Worm (Caenorhabditis elegans) whole organism, L4/young adult: ENCODE results near the gene F29C4.4.
A peak's percentile ranks its signal among the peaks of the same experiment; 100 is the strongest.

Experiments
- W03F9.2 ChIP-seq: fragments of 150-350 bp; optimal IDR thresholded peaks from 2 replicates; lab custom pipeline; 2014; ENCODE audit warnings: missing biosample characterization, missing genetic modification characterization
- dao-5 ChIP-seq: sonication (generic microtip); optimal IDR thresholded peaks from 2 replicates; lab custom pipeline; 2016; ENCODE audit warnings: missing genotype, missing genetic modification characterization, moderate library complexity, missing compliant biosample characterization
- him-1 ChIP-seq: sonication (generic microtip); optimal IDR thresholded peaks from 2 replicates; lab custom pipeline; 2016; ENCODE audit warnings: missing genotype, missing genetic modification reagents, missing genetic modification characterization, missing compliant biosample characterization

F29C4.4 gene

DNA sequence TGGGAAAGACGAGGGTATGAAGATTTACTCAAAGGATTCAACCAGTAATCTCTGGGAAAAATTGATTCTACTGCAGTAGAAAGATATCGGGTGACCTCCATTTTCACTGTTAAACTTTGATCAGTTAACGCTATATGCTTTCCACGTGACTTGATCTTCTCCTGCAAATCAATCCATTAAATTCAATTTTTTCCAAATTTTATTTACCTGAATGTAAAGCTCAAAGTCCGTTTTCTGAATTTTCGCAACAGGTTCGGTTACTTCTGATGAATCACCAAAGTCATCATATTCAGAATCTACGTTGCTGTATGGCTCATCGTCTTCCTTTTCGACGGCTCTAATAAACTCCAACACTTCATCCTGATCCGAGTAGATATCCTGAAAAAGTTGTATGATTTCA is 2.2 kb upstream of the F29C4.4 start, which contains the start of gene B0545.4:
TSS of gene B0545.4 (minus strand) at position 101 of the 400 bp plus-strand sequence.
- no peak for TF ChIP-seq W03F9.2 (tag; lab: Kevin White, UChicago)
- no peak for TF ChIP-seq him-1
- no peak for TF ChIP-seq dao-5

DNA sequence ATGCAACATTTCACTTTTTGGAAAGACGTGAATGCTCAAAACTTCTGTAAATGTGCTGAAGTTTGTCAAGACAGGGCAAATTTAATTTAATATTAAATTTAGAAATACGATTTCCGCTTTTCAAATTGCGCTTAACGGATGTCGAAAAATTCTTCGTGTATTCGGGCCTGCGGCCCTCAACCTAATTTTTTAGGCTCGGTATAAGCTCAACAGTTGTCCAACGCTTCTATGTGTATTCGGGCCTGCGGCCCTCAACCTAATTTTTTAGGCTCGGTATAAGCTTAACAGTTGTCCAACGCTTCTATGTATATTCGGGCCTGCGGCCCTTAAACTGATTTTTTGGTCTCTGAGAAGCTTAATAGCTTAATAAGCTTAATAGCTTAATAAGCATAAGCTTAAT is 7.3 kb downstream of the F29C4.4 start:
- TF ChIP-seq dao-5: no peak
- TF ChIP-seq him-1: no peak
- TF ChIP-seq W03F9.2 (tag; lab: Kevin White, UChicago): no peak

DNA sequence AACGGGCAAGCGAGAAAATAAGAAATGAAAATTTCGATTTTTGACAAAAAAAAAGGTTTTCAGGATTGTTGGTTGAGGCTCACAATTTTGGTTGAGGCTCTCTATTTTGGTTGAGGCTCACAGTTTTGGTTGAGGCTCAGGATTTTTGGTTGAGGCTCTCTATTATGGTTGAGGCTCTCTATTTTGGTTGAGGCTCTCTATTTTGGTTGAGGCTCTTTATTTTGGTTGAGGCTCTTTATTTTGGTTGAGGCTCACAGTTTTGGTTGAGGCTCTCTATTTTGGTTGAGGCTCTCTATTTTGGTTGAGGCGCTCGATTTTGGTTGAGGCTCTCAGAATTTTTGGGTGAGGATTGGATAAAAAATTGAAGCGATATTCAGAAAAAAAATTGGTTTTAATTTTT is 8.3 kb downstream of the F29C4.4 start:
- no peak for TF ChIP-seq dao-5
- TF ChIP-seq him-1: no peak
- no peak for TF ChIP-seq W03F9.2 (tag; lab: Kevin White, UChicago)

DNA sequence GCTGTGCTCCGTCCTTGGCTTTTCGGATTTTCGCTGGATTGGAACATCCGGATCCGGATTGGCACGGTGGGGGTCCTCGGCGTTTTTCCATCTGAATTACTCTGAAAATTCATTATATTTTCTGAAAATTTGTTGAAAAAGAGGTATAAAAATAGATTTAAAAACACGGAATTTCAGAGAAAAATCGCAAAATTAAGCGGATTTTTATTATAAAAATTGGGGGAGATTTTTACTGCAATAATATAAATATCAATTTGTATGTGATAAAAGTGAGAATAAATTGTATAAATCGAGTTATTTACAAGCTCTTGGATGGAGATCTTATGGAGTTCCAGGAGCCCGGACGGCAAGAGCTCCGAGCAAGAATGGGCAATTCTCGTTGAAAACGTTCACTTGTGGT is 10.1 kb downstream of the F29C4.4 start, which contains the start of gene tut-1:
TSS of gene tut-1 (minus strand) at position 101 of the 400 bp plus-strand sequence.
- TF ChIP-seq dao-5: no peak
- no peak for TF ChIP-seq him-1
- TF ChIP-seq W03F9.2 (tag; lab: Kevin White, UChicago): no peak

DNA sequence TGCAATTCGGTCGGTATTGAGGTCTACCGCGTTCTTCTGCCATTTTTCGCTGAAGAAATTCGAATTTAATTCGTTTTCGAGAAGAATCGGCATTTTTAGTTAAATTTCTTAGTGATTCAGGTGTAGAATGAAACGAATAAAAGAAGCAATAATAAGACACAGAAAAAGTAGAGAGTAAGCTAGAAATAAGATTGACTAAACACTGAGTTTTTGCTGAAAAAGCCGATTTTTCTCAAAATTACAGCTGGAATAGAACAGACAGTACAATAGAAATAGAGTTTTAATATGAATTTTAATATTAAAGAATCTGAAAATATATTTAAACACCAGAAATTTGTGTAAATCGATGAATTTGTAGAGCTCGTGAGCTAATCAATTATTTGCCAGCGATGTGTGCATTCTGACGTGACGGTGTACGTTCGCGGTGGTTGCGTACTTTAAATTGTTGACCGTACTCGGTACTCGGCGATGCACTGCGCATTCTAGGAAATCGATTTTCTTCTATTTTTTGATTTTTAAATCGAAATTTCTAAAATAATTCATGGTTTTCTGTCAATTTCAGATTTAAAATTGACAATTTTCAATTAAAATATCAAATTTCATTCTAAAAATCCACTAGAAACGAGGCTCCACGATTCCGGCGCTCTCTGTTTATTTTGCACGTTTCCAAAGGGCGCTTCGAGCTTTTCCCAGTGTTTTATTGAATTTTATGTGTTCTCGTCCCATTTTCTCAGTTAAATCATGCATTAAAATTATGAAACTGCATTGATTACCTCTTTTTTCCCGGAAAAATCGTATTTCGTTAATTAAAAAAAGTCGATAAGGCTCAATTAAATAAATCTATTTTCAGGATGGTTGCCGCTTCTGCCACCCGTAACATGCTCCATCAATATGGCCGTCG is 14.7 kb downstream of the F29C4.4 start, which contains the start of the genes grld-1 and cox-6C:
TSS of gene grld-1 (minus strand) at position 51 of the 901 bp plus-strand sequence.
TSS of gene cox-6C (plus strand) at position 851 of the 901 bp plus-strand sequence.
- peak; percentile 82 for TF ChIP-seq W03F9.2 (tag; lab: Kevin White, UChicago)
- TF ChIP-seq him-1: no peak
- no peak for TF ChIP-seq dao-5

DNA sequence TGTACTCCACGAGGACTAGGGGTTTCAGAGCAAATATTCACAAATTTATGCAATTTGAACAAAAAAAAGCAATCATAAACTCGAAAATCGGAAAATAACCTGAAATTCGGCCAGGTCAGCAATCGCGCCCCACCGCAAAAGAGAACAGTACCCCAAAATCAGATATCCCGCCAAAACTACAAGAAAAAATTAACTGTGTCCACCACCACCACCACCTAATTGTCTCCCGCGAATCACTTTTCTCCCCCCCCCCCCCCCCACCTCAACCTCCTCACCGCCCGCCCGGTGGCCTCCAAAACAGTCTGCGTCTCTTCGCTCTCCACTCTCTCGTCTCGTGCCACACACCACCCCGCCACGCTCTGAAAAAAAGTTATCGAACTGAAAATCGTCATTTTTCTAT is 17.0 kb downstream of the F29C4.4 start:
- TF ChIP-seq W03F9.2 (tag; lab: Kevin White, UChicago) (no peak), him-1 (no peak), dao-5 (no peak)

DNA sequence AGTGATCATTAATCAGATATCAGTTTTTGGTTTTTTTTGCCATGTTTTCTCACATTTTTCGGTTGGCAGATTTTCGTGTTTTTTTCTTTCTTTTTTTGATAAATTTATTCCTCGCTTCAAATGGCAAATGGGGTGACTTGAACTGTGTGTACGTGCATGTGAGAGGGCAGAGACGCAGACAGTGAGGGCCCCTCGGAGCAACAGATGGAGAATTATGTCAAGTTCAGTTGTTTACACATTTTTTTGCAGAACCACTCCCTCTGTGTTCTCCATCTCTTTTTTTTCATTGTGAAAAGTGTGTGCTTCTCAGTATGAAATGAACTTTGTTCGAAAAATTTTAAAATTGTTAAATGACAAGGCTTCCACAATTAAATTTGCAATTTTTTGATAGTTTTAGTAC is 18.7 kb downstream of the F29C4.4 start:
- TF ChIP-seq W03F9.2 (tag; lab: Kevin White, UChicago): no peak
- no peak for TF ChIP-seq him-1
- no peak for TF ChIP-seq dao-5

DNA sequence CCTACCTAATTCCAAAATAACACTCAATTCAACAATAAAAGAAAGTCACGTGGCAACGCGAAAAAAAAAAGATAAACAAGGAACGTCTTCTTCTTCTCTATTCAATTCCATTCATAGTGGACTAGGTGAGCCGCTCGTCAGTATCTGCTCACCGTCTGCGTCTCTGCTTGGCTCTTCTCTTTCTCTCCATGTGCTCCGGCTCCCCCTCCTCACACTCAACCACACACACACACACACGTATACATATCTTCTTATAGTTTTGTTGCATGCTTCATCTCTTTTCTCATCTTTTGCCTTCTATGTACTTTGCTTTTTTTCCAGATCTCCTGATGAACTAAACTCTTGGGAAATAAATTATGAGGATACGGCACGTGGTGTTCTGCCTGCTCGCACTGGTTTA is 20.6 kb downstream of the F29C4.4 start, which contains the start of gene daf-1:
TSS of gene daf-1 (plus strand) at position 322 of the 400 bp plus-strand sequence.
- TF ChIP-seq him-1: peak; percentile 10
- TF ChIP-seq W03F9.2 (tag; lab: Kevin White, UChicago): no peak

DNA sequence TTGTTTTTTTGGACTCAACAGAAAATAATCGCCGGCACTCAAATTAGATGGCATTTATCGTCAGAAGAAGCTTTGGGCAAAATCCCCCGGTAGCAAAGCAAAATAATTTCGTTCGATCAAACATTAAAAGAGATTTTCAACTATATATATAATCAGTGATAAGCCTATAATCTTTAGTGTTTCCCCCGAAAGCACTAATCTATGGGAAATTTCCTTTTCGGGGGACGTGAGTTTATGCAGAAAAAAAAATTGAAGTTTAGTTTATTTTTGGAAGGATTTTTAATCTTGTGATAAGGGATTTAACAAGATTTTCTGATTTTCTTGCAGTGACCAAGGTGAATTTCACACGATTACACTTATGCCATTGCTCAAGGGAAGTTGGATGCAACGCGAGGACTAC is 22.5 kb downstream of the F29C4.4 start:
- TF ChIP-seq dao-5: no peak
- no peak for TF ChIP-seq him-1
- no peak for TF ChIP-seq W03F9.2 (tag; lab: Kevin White, UChicago)

DNA sequence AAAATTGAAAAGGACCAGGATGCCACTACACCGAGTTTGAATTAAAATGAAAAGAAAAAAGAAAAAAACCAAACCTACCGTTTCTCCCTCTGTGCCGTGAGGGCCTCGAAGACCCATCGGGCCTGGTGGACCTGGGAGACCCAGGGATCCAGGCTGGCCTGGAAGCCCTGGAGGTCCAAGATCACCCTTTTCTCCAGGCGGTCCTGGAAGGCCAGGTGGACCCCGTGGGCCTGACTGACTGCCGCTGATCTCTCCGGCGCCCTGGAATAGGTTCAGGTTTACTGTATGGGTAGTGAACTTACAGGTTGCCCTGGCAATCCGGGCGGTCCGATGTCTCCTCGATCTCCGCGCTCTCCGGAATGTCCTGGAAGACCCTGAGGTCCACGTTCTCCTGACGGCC is 28.2 kb downstream of the F29C4.4 start:
- TF ChIP-seq him-1 (no peak), dao-5 (no peak), W03F9.2 (tag; lab: Kevin White, UChicago) (no peak)

DNA sequence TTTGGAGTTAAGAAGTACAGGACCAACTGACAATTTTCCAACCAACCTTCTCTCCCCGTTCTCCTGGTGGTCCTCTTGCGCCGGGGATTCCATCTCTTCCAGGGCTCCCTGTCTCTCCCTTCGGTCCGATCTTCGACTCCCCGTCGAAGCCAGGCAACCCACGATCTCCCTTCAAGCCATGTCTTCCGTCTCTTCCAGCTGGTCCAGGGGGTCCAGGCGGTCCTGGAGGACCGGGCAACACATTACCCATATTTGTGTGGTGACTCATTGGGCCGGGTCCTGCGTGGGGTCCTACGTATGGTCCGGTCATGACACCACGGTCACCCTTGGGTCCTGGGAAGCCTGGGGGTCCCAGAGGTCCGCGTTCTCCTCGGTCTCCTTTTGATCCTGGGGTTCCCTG is 29.5 kb downstream of the F29C4.4 start:
- TF ChIP-seq dao-5: no peak
- TF ChIP-seq him-1: no peak
- no peak for TF ChIP-seq W03F9.2 (tag; lab: Kevin White, UChicago)

DNA sequence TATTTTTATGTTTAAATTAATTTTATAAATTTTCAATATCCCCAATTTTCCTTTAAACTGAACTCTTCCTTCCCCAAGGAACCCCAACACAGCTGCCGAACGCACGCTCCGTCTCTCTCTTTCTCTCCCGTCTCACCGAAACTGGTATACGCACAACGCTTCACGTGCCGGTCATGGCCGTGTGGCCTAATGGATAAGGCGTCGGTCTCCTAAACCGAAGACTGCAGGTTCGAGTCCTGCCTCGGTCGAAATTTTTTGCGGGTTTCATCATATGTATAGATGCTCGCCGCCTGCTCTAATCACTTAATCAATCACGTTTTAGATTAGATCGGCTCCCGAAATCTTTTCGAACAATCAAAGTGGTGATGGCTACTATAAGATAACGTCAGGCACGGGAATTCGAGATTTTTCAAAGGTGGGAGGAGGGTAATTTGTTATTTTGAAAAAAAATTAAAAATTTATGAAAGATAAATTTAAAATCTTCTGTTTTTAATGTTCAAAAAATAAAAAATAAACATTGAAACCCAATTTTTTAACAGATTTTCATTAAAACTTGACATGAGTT is 32.4 kb downstream of the F29C4.4 start:
- TF ChIP-seq dao-5 (peak; percentile 39), W03F9.2 (tag; lab: Kevin White, UChicago) (no peak), him-1 (peak; percentile 54)

DNA sequence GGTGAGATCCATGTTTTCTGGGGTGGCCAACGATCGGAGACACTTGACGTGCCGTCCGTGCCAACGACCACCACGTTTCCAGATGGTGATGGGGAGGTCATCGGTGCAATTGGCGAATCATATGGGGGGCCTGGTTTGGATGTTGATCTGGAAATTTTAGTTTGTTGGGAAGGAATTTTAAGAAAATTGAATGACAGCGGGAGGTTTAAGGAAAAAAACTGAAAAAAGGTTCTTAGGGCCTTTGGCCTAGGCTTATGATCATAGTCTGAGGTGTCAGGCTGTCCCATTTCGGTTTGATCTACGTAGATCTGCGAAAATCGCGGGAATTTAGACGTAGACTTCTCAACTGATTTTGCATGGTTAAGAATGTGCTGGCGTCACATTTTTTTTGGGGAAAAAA is 36.3 kb downstream of the F29C4.4 start, which contains the start of gene col-99:
TSS of gene col-99 (minus strand) at position 101 of the 400 bp plus-strand sequence.
- TF ChIP-seq dao-5: no peak

DNA sequence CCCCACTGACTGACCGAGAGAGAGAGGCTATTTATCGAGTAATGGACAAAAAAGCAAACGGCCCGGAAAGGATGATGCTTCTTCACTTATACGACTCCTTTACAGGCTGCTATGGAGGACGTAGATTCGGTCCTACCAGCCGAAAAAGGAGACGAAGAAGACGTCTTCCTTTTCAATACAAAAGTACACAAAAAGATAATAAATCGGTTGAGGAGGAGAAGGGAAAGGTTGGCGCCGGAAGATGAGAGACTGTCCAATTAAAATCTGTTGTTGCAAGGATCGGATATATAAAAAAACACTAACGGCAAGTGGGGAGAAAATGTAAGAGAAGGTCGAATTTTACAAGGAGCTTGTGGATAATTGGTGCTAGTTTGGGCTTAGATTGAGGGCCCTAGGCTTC is 37.3 kb downstream of the F29C4.4 start:
- TF ChIP-seq him-1: no peak
- no peak for TF ChIP-seq dao-5
- TF ChIP-seq W03F9.2 (tag; lab: Kevin White, UChicago): no peak

DNA sequence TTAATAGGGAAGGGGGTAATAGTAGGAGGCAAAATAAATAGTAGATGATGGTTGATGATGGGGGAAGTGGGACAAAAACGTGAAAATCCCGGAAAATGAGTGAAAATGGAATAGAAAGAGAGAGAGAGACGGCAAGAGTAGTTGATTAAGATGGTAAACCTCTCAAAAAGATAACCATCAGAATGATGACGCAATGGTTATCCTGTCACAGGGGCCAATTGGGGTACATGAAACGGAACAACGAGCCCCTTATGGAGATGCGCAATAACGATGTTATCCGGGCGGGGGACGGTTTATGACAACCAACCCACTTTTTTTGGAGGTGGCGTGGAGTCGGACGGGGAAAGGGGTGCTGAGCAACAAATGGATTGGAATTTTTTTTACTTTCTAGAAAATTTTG is 38.3 kb downstream of the F29C4.4 start:
- TF ChIP-seq him-1: no peak
- no peak for TF ChIP-seq dao-5
- no peak for TF ChIP-seq W03F9.2 (tag; lab: Kevin White, UChicago)
